In the genomic region with DNA sequence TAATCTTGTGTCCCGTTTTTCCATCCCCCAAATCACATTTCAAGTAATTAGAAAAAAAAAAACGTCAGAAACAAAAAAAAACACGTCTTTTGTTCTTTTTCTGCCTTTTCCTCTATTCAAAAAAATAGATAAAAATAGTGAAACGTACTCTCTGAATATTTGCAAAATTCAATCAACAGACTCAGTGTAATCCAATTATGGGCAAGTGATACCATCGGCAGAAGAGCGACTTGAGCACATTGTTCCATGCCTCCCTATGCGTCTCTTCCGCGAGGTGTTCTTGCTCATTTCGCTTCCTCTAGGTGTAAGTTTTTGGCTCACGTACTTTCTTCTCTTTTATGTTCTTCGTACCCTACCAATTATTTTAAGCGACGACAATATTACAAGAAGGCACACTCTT, we compare ENCODE assay signal across 3 worm cellular contexts.
TF ChIP-seq lines count a peak whose summit lies in the region.

Gene ZK470.1, plus strand, starts transcription at position 301 of the 400 bp plus-strand sequence.

TF ChIP-seq in whole organism, L1 larva, 84 proteins besides CTCF, POLR2A, EP300 and RAD21:
- no peak for TF ChIP-seq nhr-12 (tag; optimal IDR thresholded peaks at IDR 0.05; lab: Kevin White, UChicago)
- TF ChIP-seq lin-14 (GFP tag; optimal IDR thresholded peaks at IDR 0.05; lab: Kevin White, UChicago), result peak; percentile 9
- no peak for TF ChIP-seq C16A3.4 (tag; optimal IDR thresholded peaks at IDR 0.05; lab: Kevin White, UChicago)

TF ChIP-seq in whole organism, late embryonic, 69 proteins besides CTCF, POLR2A, EP300 and RAD21:
- peak; percentile 40 for TF ChIP-seq unc-42 (tag; optimal IDR thresholded peaks at IDR 0.05; lab: Kevin White, UChicago)
- no peak for TF ChIP-seq K09A11.1 (tag; optimal IDR thresholded peaks at IDR 0.05; lab: Kevin White, UChicago; ENCODE audit: insufficient read depth)

TF ChIP-seq in whole organism, mixed stage, embryonic, 35 proteins besides CTCF, POLR2A, EP300 and RAD21:
- peak; percentile 47 for TF ChIP-seq ces-1 (GFP tag; optimal IDR thresholded peaks at IDR 0.05; lab: Kevin White, UChicago)
- no peak for TF ChIP-seq elt-3 (tag; optimal IDR thresholded peaks at IDR 0.05; lab: Kevin White, UChicago)
